Worm (Caenorhabditis elegans) whole organism, late embryonic: ENCODE measurements around the gene fut-4.

Source experiments
- C38D4.7 ChIP-seq: fragments of 200-800 bp; sonication (Bioruptor generic); optimal IDR thresholded peaks from 2 replicates; lab custom pipeline; 2018; ENCODE audit warnings: mild to moderate bottlenecking, missing genetic modification characterization, moderate library complexity, missing compliant biosample characterization
- ama-1 ChIP-seq: fragments of 150-350 bp; optimal IDR thresholded peaks from 2 replicates; lab custom pipeline; 2014
- ceh-2 ChIP-seq: sonication (generic microtip); optimal IDR thresholded peaks from 2 replicates; lab custom pipeline; 2016; ENCODE audit warnings: missing genotype, missing genetic modification characterization, missing compliant biosample characterization
- ceh-24 ChIP-seq: sonication (generic microtip); optimal IDR thresholded peaks from 2 replicates; lab custom pipeline; 2016; ENCODE audit warnings: mild to moderate bottlenecking, missing genetic modification characterization, missing compliant biosample characterization
- dmd-4 ChIP-seq: sonication (generic microtip); optimal IDR thresholded peaks from 2 replicates; lab custom pipeline; 2016; ENCODE audit warnings: borderline replicate concordance, missing genetic modification characterization, missing compliant biosample characterization
- lin-11 ChIP-seq: fragments of 200-800 bp; sonication (Bioruptor generic); optimal IDR thresholded peaks from 2 replicates; lab custom pipeline; 2018; ENCODE audit warnings: mild to moderate bottlenecking, missing genetic modification characterization, missing compliant biosample characterization
- nfya-1 ChIP-seq: sonication (generic microtip); optimal IDR thresholded peaks from 2 replicates; lab custom pipeline; 2017; ENCODE audit warnings: missing genetic modification characterization, mild to moderate bottlenecking, missing compliant biosample characterization, antibody characterized with exemption, moderate library complexity
- pag-3 ChIP-seq: sonication (generic microtip); optimal IDR thresholded peaks from 2 replicates; lab custom pipeline; 2016; ENCODE audit warnings: missing compliant biosample characterization, missing genetic modification characterization, borderline replicate concordance
- pha-4 ChIP-seq: fragments of 150-350 bp; optimal IDR thresholded peaks from 2 replicates; lab custom pipeline; 2018; ENCODE audit warnings: missing biosample characterization, missing genetic modification reagents, missing genetic modification characterization
- pqm-1 ChIP-seq: sonication (generic microtip); optimal IDR thresholded peaks from 2 replicates; lab custom pipeline; 2016; ENCODE audit warnings: missing genetic modification characterization, missing compliant biosample characterization
- tbx-2 ChIP-seq: sonication (generic microtip); optimal IDR thresholded peaks from 2 replicates; lab custom pipeline; 2016; ENCODE audit warnings: missing genetic modification characterization, missing compliant biosample characterization
- tbx-7 ChIP-seq: sonication (generic microtip); optimal IDR thresholded peaks from 2 replicates; lab custom pipeline; 2016; ENCODE audit warnings: missing genotype, missing genetic modification characterization, missing compliant biosample characterization
- ttx-3 ChIP-seq: sonication (generic microtip); optimal IDR thresholded peaks from 2 replicates; lab custom pipeline; 2016; ENCODE audit warnings: missing genetic modification reagents, missing genetic modification characterization, missing compliant biosample characterization

DNA sequence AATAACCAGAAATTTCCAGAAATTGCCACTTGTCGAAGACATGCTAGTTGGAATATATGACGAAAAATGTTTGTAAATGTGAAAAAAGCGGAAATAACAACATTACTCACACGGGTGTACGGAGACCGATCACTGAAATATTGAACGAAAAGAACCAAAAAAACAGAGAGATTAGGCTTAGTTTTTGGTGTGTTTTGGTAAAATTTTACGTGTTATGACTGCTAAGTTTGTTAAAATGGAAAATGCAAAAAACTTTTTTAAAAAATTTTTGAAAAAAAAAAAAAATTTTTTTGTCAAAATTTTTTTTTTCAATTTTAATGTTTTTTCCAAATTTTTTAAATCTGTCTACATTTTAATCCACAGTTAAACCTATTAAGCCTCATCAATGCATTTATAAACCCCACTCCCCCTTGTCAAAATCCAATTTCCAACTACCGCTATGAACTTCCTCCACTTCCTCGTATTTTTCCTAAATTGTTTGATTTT lies at the start of gene fut-4, which contains the start of gene K12H6.10:
- no peak for TF ChIP-seq ttx-3 (tag; lab: Kevin White, UChicago)
- TF ChIP-seq nfya-1 (tag; lab: Kevin White, UChicago), result no peak
- TF ChIP-seq tbx-7, result no peak
- TF ChIP-seq ceh-24 (tag; lab: Kevin White, UChicago), result no peak
- TF ChIP-seq lin-11 (tag; lab: Kevin White, UChicago), result no peak
- no peak for TF ChIP-seq tbx-2 (tag; lab: Kevin White, UChicago)
- no peak for TF ChIP-seq pqm-1 (tag; lab: Kevin White, UChicago)
- TF ChIP-seq pha-4 (tag; lab: Kevin White, UChicago), result no peak
- TF ChIP-seq C38D4.7 (GFP tag; lab: Kevin White, UChicago), result no peak
- no peak for TF ChIP-seq ceh-2 (tag; lab: Kevin White, UChicago)
- TF ChIP-seq dmd-4 (tag; lab: Kevin White, UChicago), result no peak
- TF ChIP-seq ama-1 (lab: Kevin White, UChicago), result no peak
- no peak for TF ChIP-seq pag-3 (tag; lab: Kevin White, UChicago)
